Fruit fly (Drosophila melanogaster) whole organism, prepupa: ENCODE data around the gene CG31952.

Experiments used
- CG10631 ChIP-seq: fragments of 200-800 bp; sonication (Bioruptor generic); optimal IDR thresholded peaks from 2 replicates; lab custom pipeline; 2016; ENCODE audit warnings: missing biosample characterization, missing genetic modification characterization
- CG10669 ChIP-seq: fragments of 200-800 bp; sonication (Bioruptor generic); optimal IDR thresholded peaks from 3 replicates; lab custom pipeline; 2018; ENCODE audit warnings: missing biosample characterization, mild to moderate bottlenecking, missing genetic modification characterization, moderate library complexity
- CG11294 ChIP-seq: fragments of 200-800 bp; sonication (Bioruptor generic); IDR thresholded peaks from 2 replicates; pipeline ENCODE4 v1.3.6; 2022; ENCODE audit warnings: missing biosample characterization, missing genetic modification characterization
- CG11762 ChIP-seq: fragments of 200-800 bp; sonication (Bioruptor generic); optimal IDR thresholded peaks from 3 replicates; lab custom pipeline; 2016; ENCODE audit warnings: missing biosample characterization, missing genetic modification characterization; ENCODE audit not compliant: insufficient read depth
- CG11902 ChIP-seq: fragments of 200-800 bp; sonication (Bioruptor generic); optimal IDR thresholded peaks from 3 replicates; lab custom pipeline; 2016; ENCODE audit warnings: missing biosample characterization, missing genetic modification characterization
- CG15336 ChIP-seq: fragments of 200-800 bp; sonication (Bioruptor generic); IDR thresholded peaks from 2 replicates; pipeline ENCODE4 v1.3.6; 2022; ENCODE audit warnings: missing biosample characterization, missing genetic modification characterization
- CG1621 ChIP-seq: fragments of 200-800 bp; sonication (Bioruptor generic); optimal IDR thresholded peaks from 3 replicates; lab custom pipeline; 2018; ENCODE audit warnings: missing biosample characterization, mild to moderate bottlenecking, missing genetic modification characterization
- CG16779 ChIP-seq: fragments of 200-800 bp; sonication (Bioruptor generic); optimal IDR thresholded peaks from 3 replicates; lab custom pipeline; 2017; ENCODE audit warnings: missing biosample characterization, mild to moderate bottlenecking, missing genetic modification characterization
- CG3032 ChIP-seq: fragments of 200-800 bp; optimal IDR thresholded peaks from 2 replicates; lab custom pipeline; 2019; ENCODE audit warnings: missing biosample characterization, mild to moderate bottlenecking, missing genetic modification characterization, moderate library complexity
- CG31627 ChIP-seq: fragments of 200-800 bp; sonication (Bioruptor generic); optimal IDR thresholded peaks from 3 replicates; lab custom pipeline; 2016; ENCODE audit warnings: missing biosample characterization, missing genetic modification characterization
- CG32006 ChIP-seq: fragments of 200-800 bp; sonication (Bioruptor generic); optimal IDR thresholded peaks from 3 replicates; lab custom pipeline; 2017; ENCODE audit warnings: missing biosample characterization, mild to moderate bottlenecking, missing genetic modification characterization
- CG34406 ChIP-seq: fragments of 200-800 bp; sonication (Bioruptor generic); optimal IDR thresholded peaks from 3 replicates; lab custom pipeline; 2016; ENCODE audit warnings: missing biosample characterization, missing genetic modification characterization
- CG3919 ChIP-seq: fragments of 200-800 bp; sonication (Bioruptor generic); optimal IDR thresholded peaks from 3 replicates; lab custom pipeline; 2016; ENCODE audit warnings: missing biosample characterization, missing genetic modification characterization
- CG4318 ChIP-seq: fragments of 200-800 bp; sonication (Bioruptor generic); optimal IDR thresholded peaks from 3 replicates; lab custom pipeline; 2017; ENCODE audit warnings: missing biosample characterization, mild to moderate bottlenecking, missing genetic modification characterization
- CG6163 ChIP-seq: fragments of 200-800 bp; sonication (Bioruptor generic); IDR thresholded peaks from 3 replicates; pipeline ENCODE4 v1.3.6; 2022; ENCODE audit warnings: missing biosample characterization, missing genetic modification characterization
- CG6276 ChIP-seq: fragments of 200-800 bp; sonication (Bioruptor generic); optimal IDR thresholded peaks from 2 replicates; lab custom pipeline; 2017; ENCODE audit warnings: missing biosample characterization, mild to moderate bottlenecking, missing genetic modification characterization
- CG6792 ChIP-seq: fragments of 200-800 bp; sonication (Bioruptor generic); optimal IDR thresholded peaks from 3 replicates; lab custom pipeline; 2016; ENCODE audit warnings: missing biosample characterization, missing genetic modification characterization
- CG6808 ChIP-seq: fragments of 200-800 bp; sonication (Bioruptor generic); optimal IDR thresholded peaks from 3 replicates; lab custom pipeline; 2017; ENCODE audit warnings: missing biosample characterization, missing genetic modification characterization, mild to moderate bottlenecking, moderate library complexity, missing genetic modification reagents
- CG6854 ChIP-seq: fragments of 200-800 bp; sonication (Bioruptor generic); optimal IDR thresholded peaks from 2 replicates; lab custom pipeline; 2017; ENCODE audit warnings: missing biosample characterization, mild to moderate bottlenecking, missing genetic modification characterization
- CG8119 ChIP-seq: fragments of 200-800 bp; sonication (Bioruptor generic); IDR thresholded peaks from 3 replicates; pipeline ENCODE4 v1.3.6; 2022; ENCODE audit warnings: missing biosample characterization, missing genetic modification characterization
- CG8319 ChIP-seq: fragments of 200-800 bp; sonication (Bioruptor generic); optimal IDR thresholded peaks from 3 replicates; lab custom pipeline; 2016; ENCODE audit warnings: missing biosample characterization, missing genetic modification characterization
- CG8632 ChIP-seq: fragments of 200-800 bp; sonication (Bioruptor generic); optimal IDR thresholded peaks from 3 replicates; lab custom pipeline; 2016; ENCODE audit warnings: missing biosample characterization, missing genetic modification characterization
- CG9139 ChIP-seq: fragments of 200-800 bp; sonication (Bioruptor generic); optimal IDR thresholded peaks from 3 replicates; lab custom pipeline; 2017; ENCODE audit warnings: missing biosample characterization, mild to moderate bottlenecking, missing genetic modification characterization
- Eip78C ChIP-seq: fragments of 200-800 bp; sonication (Bioruptor generic); peaks from one replicate; lab custom pipeline; 2016; ENCODE audit warnings: missing biosample characterization, missing genetic modification characterization
- Eip93F ChIP-seq: fragments of 200-800 bp; sonication (Bioruptor generic); optimal IDR thresholded peaks from 2 replicates; lab custom pipeline; 2016; ENCODE audit warnings: missing biosample characterization, mild to moderate bottlenecking, missing genetic modification characterization
- Ets21C ChIP-seq: fragments of 200-800 bp; sonication (Bioruptor generic); optimal IDR thresholded peaks from 3 replicates; lab custom pipeline; 2016; ENCODE audit warnings: missing biosample characterization, missing genetic modification characterization
- Ets96B ChIP-seq: fragments of 200-800 bp; optimal IDR thresholded peaks from 2 replicates; lab custom pipeline; 2019; ENCODE audit warnings: missing biosample characterization, mild to moderate bottlenecking, missing genetic modification characterization, moderate library complexity
- Hr38 ChIP-seq: sonication (Bioruptor generic); optimal IDR thresholded peaks from 2 replicates; lab custom pipeline; 2016; ENCODE audit warnings: missing biosample characterization, missing genetic modification characterization
- Hr4 ChIP-seq: fragments of 200-800 bp; sonication (Bioruptor generic); optimal IDR thresholded peaks from 3 replicates; lab custom pipeline; 2016; ENCODE audit warnings: missing biosample characterization, missing genetic modification characterization
- Met ChIP-seq: fragments of 200-800 bp; sonication (Bioruptor generic); optimal IDR thresholded peaks from 3 replicates; lab custom pipeline; 2016; ENCODE audit warnings: missing biosample characterization, missing genetic modification characterization
- OdsH ChIP-seq: fragments of 200-800 bp; sonication (Bioruptor generic); optimal IDR thresholded peaks from 3 replicates; lab custom pipeline; 2016; ENCODE audit warnings: missing biosample characterization, missing genetic modification characterization
- Smox ChIP-seq: fragments of 200-800 bp; sonication (Bioruptor generic); optimal IDR thresholded peaks from 3 replicates; lab custom pipeline; 2016; ENCODE audit warnings: missing biosample characterization, missing genetic modification characterization
- Sox102F ChIP-seq: fragments of 200-800 bp; sonication (Bioruptor generic); optimal IDR thresholded peaks from 2 replicates; lab custom pipeline; 2016; ENCODE audit warnings: missing biosample characterization, mild to moderate bottlenecking, missing genetic modification characterization
- Sox14 ChIP-seq: fragments of 200-800 bp; sonication (Bioruptor generic); optimal IDR thresholded peaks from 3 replicates; lab custom pipeline; 2016; ENCODE audit warnings: missing biosample characterization, missing genetic modification characterization
- achi ChIP-seq: fragments of 200-800 bp; sonication (Bioruptor generic); optimal IDR thresholded peaks from 3 replicates; lab custom pipeline; 2016; ENCODE audit warnings: missing biosample characterization, missing genetic modification characterization
- acj6 ChIP-seq: fragments of 200-800 bp; sonication (Bioruptor generic); optimal IDR thresholded peaks from 3 replicates; lab custom pipeline; 2016; ENCODE audit warnings: missing biosample characterization, missing genetic modification characterization
- cyc ChIP-seq: fragments of 200-800 bp; sonication (Bioruptor generic); optimal IDR thresholded peaks from 3 replicates; lab custom pipeline; 2016; ENCODE audit warnings: missing biosample characterization, missing genetic modification characterization
- dac ChIP-seq: fragments of 200-800 bp; sonication (Bioruptor generic); optimal IDR thresholded peaks from 2 replicates; lab custom pipeline; 2017; ENCODE audit warnings: missing biosample characterization, mild to moderate bottlenecking, missing genetic modification characterization
- eg ChIP-seq: fragments of 200-800 bp; sonication (Bioruptor generic); IDR thresholded peaks from 3 replicates; pipeline ENCODE4 v1.3.6; 2022; ENCODE audit warnings: missing biosample characterization, missing genetic modification characterization
- esn ChIP-seq: fragments of 200-800 bp; sonication (Bioruptor generic); optimal IDR thresholded peaks from 2 replicates; lab custom pipeline; 2016; ENCODE audit warnings: missing biosample characterization, mild to moderate bottlenecking, missing genetic modification characterization, moderate library complexity
- fkh ChIP-seq: fragments of 200-800 bp; sonication (Bioruptor generic); optimal IDR thresholded peaks from 3 replicates; lab custom pipeline; 2017; ENCODE audit warnings: missing biosample characterization, mild to moderate bottlenecking, missing genetic modification characterization, moderate library complexity
- net ChIP-seq: fragments of 200-800 bp; sonication (Bioruptor generic); optimal IDR thresholded peaks from 3 replicates; lab custom pipeline; 2016; ENCODE audit warnings: missing biosample characterization, missing genetic modification characterization
- pdm3 ChIP-seq: fragments of 200-800 bp; sonication (Bioruptor generic); optimal IDR thresholded peaks from 3 replicates; lab custom pipeline; 2016; ENCODE audit warnings: missing biosample characterization, missing genetic modification characterization
- spab ChIP-seq: fragments of 200-800 bp; sonication (Bioruptor generic); optimal IDR thresholded peaks from 2 replicates; lab custom pipeline; 2017; ENCODE audit warnings: missing biosample characterization, mild to moderate bottlenecking, missing genetic modification characterization, missing genetic modification reagents
- ss ChIP-seq, 2 experiments: fragments of 200-800 bp; sonication (Bioruptor generic); optimal IDR thresholded peaks; 2 replicates in 1 of 2; 3 replicates in 1 of 2; lab custom pipeline; 2017 to 2018; ENCODE audit warnings: mild to moderate bottlenecking in 2 of 2, missing biosample characterization in 2 of 2, missing genetic modification characterization in 2 of 2, moderate library complexity in 1 of 2
- svp ChIP-seq: fragments of 200-800 bp; sonication (Bioruptor generic); peaks from one replicate; lab custom pipeline; 2016; ENCODE audit warnings: missing biosample characterization, missing genetic modification characterization
- topi ChIP-seq: fragments of 200-800 bp; sonication (Bioruptor generic); optimal IDR thresholded peaks from 3 replicates; lab custom pipeline; 2016; ENCODE audit warnings: missing biosample characterization, missing genetic modification characterization
- vri ChIP-seq: fragments of 200-800 bp; sonication (Bioruptor generic); optimal IDR thresholded peaks from 3 replicates; lab custom pipeline; 2016; ENCODE audit warnings: missing biosample characterization, mild to moderate bottlenecking, missing genetic modification characterization

Gene CG31952

DNA sequence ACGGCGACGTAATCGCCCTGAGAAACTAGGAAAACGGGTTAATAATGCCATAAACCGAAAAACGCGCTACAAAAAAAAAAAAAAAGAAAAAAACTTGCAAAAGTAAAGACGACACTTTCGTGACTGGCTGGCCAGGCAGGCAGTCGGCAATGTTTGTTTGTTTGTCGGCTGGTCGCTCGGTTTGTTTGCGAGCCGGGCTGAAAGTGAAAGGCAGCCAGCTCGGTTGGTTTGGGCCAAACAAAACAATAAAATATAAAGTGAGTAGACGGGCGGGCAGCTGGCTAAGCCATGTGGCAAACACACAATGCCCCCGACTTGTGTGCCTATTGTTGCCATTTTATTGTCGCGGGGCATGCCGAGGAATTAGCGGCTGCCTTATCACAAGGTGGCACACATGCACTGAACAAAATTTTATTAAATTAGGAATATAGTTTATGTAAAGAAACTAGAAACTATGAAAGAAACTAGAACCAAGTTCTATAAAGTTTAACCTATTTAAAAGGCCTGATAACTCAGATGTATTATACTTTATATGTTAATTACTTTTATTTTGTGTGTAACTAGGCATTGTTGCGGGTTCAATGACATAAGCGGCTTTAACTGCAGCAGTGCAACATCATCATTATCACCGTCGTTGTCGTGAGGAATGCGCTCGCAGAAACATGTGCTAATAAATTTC lies 12.1 kb downstream of the CG31952 start:
- TF ChIP-seq CG11294 (GFP tag; lab: Robert Waterston, UW) (no peak), vri (GFP tag; lab: Kevin White, UChicago) (no peak), Eip78C (GFP tag; lab: Kevin White, UChicago) (peak; percentile 40), Hr38 (GFP tag; lab: Kevin White, UChicago) (no peak), CG4318 (GFP tag; lab: Kevin White, UChicago) (no peak), CG6163 (GFP tag; lab: Robert Waterston, UW) (no peak), achi (no peak), fkh (GFP tag; lab: Kevin White, UChicago) (no peak), CG8119 (GFP tag; lab: Robert Waterston, UW) (peak; percentile 71), eg (peak; percentile 70; the same call in 2 of the 3 replicates), pdm3 (GFP tag; lab: Kevin White, UChicago) (peak; percentile 36), Hr4 (peak; percentile 70), CG32006 (peak; percentile 39), OdsH (GFP tag; lab: Kevin White, UChicago) (peak; percentile 8), CG15336 (peak; percentile 70), CG6276 (GFP tag; lab: Kevin White, UChicago) (peak; percentile 37), CG11762 (no peak)

DNA sequence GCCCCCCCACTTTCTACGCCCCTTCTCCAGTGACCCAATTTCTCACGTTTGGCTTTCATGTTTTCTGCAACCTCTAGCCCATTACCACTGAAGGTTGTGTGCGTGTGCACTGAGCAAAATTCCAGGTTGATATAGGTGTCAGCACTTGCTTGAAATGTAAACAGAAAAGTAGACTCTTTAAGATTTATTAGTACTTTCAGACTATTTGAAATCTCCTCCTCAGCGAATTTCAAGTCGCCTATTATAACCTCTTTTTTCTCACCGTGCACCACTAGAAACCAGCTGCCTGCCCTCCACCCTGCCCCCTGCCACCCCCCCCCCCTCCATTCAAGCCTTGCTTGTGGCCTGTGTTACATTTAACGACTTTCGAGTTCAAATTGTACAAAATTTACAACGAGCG lies 18.6 kb downstream of the CG31952 start:
- TF ChIP-seq Hr4 (peak; percentile 63), Sox102F (GFP tag; lab: Kevin White, UChicago) (no peak), CG34406 (GFP tag; lab: Kevin White, UChicago) (no peak), CG10631 (GFP tag; lab: Kevin White, UChicago) (no peak), Met (GFP tag; lab: Kevin White, UChicago) (no peak), CG16779 (tag; lab: Kevin White, UChicago) (no peak), CG3032 (no peak), CG11762 (no peak), CG32006 (peak; percentile 63), dac (GFP tag; lab: Kevin White, UChicago) (peak; percentile 30), CG6854 (GFP tag; lab: Kevin White, UChicago) (no peak), achi (no peak), svp (peak; percentile 35), CG31627 (GFP tag; lab: Kevin White, UChicago) (no peak), net (GFP tag; lab: Kevin White, UChicago) (no peak), fkh (GFP tag; lab: Kevin White, UChicago) (no peak), CG9139 (GFP tag; lab: Kevin White, UChicago) (no peak), OdsH (GFP tag; lab: Kevin White, UChicago) (peak; percentile 13), CG6276 (GFP tag; lab: Kevin White, UChicago) (peak; percentile 42), CG3919 (GFP tag; lab: Kevin White, UChicago) (no peak), CG4318 (GFP tag; lab: Kevin White, UChicago) (no peak), ss (GFP tag; optimal IDR thresholded peaks at IDR 0.05; lab: Kevin White, UChicago) (no peak), CG8119 (GFP tag; lab: Robert Waterston, UW) (0 out of 3 replicates have a peak, but pooled peaks have one; percentile 41), vri (GFP tag; lab: Kevin White, UChicago) (no peak), Ets96B (tag; lab: Kevin White, UChicago) (no peak), acj6 (GFP tag; lab: Kevin White, UChicago) (no peak), CG6163 (GFP tag; lab: Robert Waterston, UW) (peak; percentile 68), cyc (GFP tag; lab: Kevin White, UChicago) (no peak), Sox14 (GFP tag; lab: Kevin White, UChicago) (no peak), CG8632 (no peak), spab (GFP tag; lab: Kevin White, UChicago) (no peak), CG1621 (tag; lab: Kevin White, UChicago) (no peak), CG11902 (GFP tag; lab: Kevin White, UChicago) (no peak), CG6792 (GFP tag; lab: Kevin White, UChicago) (no peak), CG10669 (GFP tag; lab: Kevin White, UChicago) (no peak), pdm3 (GFP tag; lab: Kevin White, UChicago) (no peak), esn (GFP tag; lab: Kevin White, UChicago) (no peak), CG15336 (peak; percentile 66), CG8319 (GFP tag; lab: Kevin White, UChicago) (no peak), CG6808 (GFP tag; lab: Kevin White, UChicago) (no peak), topi (GFP tag; lab: Kevin White, UChicago) (no peak), Smox (no peak), Eip93F (GFP tag; lab: Kevin White, UChicago) (no peak), Ets21C (GFP tag; lab: Kevin White, UChicago) (no peak)
